Fruit fly (Drosophila melanogaster) whole organism, embryonic: ENCODE data around the gene TbCMF46.

Experiments used
- Atf-2 ChIP-seq: fragments of 200-800 bp; sonication (Bioruptor generic); optimal IDR thresholded peaks from 2 replicates; lab custom pipeline; 2016; ENCODE audit warnings: missing biosample characterization, missing genetic modification characterization
- BtbVII ChIP-seq: fragments of 200-800 bp; sonication (Bioruptor generic); optimal IDR thresholded peaks from 3 replicates; lab custom pipeline; 2017; ENCODE audit warnings: missing biosample characterization, mild to moderate bottlenecking, missing genetic modification characterization
- CG10274 ChIP-seq: fragments of 200-800 bp; sonication (Bioruptor generic); optimal IDR thresholded peaks from 3 replicates; lab custom pipeline; 2017; ENCODE audit warnings: missing biosample characterization, mild to moderate bottlenecking, missing genetic modification characterization
- CG10462 ChIP-seq: fragments of 200-800 bp; sonication (Bioruptor generic); optimal IDR thresholded peaks from 2 replicates; lab custom pipeline; 2016; ENCODE audit warnings: missing biosample characterization, missing genetic modification characterization
- CG14014 ChIP-seq: fragments of 200-800 bp; sonication (Bioruptor generic); IDR thresholded peaks from 2 replicates; pipeline ENCODE4 v1.3.6; 2022; ENCODE audit warnings: missing biosample characterization, missing genetic modification characterization
- CG14050 ChIP-seq: fragments of 200-800 bp; sonication (Bioruptor generic); IDR thresholded peaks from 3 replicates; pipeline ENCODE4 v1.3.6; 2022; ENCODE audit warnings: missing biosample characterization, missing genetic modification characterization
- CG14667 ChIP-seq: fragments of 200-800 bp; sonication (Bioruptor generic); IDR thresholded peaks from 2 replicates; pipeline ENCODE4 v1.3.6; 2022; ENCODE audit warnings: missing biosample characterization, missing genetic modification characterization
- CG17186 ChIP-seq: fragments of 200-800 bp; sonication (Bioruptor generic); optimal IDR thresholded peaks from 3 replicates; lab custom pipeline; 2017; ENCODE audit warnings: missing biosample characterization, missing genetic modification reagents, missing genetic modification characterization
- CG18011 ChIP-seq: fragments of 200-800 bp; sonication (Bioruptor generic); optimal IDR thresholded peaks from 2 replicates; lab custom pipeline; 2017; ENCODE audit warnings: missing biosample characterization, missing genetic modification characterization, mild to moderate bottlenecking, moderate library complexity, missing genotype
- CG32532 ChIP-seq: fragments of 200-800 bp; sonication (Bioruptor generic); IDR thresholded peaks from 2 replicates; pipeline ENCODE4 v1.3.6; 2022; ENCODE audit warnings: missing biosample characterization, missing genetic modification characterization
- CG32772 ChIP-seq: fragments of 200-800 bp; sonication (Bioruptor generic); IDR thresholded peaks from 2 replicates; pipeline ENCODE4 v1.3.6; 2022; ENCODE audit warnings: missing biosample characterization, missing genetic modification characterization
- CG3995 ChIP-seq: fragments of 200-800 bp; sonication (Bioruptor generic); optimal IDR thresholded peaks from 3 replicates; lab custom pipeline; 2016; ENCODE audit warnings: missing biosample characterization, missing genetic modification characterization
- CG6254 ChIP-seq: fragments of 200-800 bp; sonication (Bioruptor generic); optimal IDR thresholded peaks from 3 replicates; lab custom pipeline; 2017; ENCODE audit warnings: mild to moderate bottlenecking, missing biosample characterization, missing genetic modification reagents, missing genetic modification characterization
- CG6791 ChIP-seq: fragments of 200-800 bp; sonication (Bioruptor generic); IDR thresholded peaks from 3 replicates; pipeline ENCODE4 v1.3.6; 2022; ENCODE audit warnings: missing biosample characterization, missing genetic modification characterization; ENCODE audit not compliant: partially characterized antibody
- CG7271 ChIP-seq: fragments of 200-800 bp; sonication (Bioruptor generic); optimal IDR thresholded peaks from 2 replicates; lab custom pipeline; 2018; ENCODE audit warnings: missing biosample characterization, mild to moderate bottlenecking, missing genetic modification characterization, moderate library complexity
- CG7987 ChIP-seq: fragments of 200-800 bp; sonication (Bioruptor generic); optimal IDR thresholded peaks from 2 replicates; lab custom pipeline; 2018; ENCODE audit warnings: missing biosample characterization, mild to moderate bottlenecking, missing genetic modification characterization, moderate library complexity
- CG8765 ChIP-seq: fragments of 200-800 bp; sonication (Bioruptor generic); IDR thresholded peaks from 2 replicates; pipeline ENCODE4 v1.3.6; 2022; ENCODE audit warnings: missing biosample characterization, missing genetic modification characterization
- CG8944 ChIP-seq: fragments of 200-800 bp; sonication (Bioruptor generic); optimal IDR thresholded peaks from 3 replicates; lab custom pipeline; 2016; ENCODE audit warnings: missing biosample characterization, missing genetic modification characterization
- CG9437 ChIP-seq: fragments of 200-800 bp; sonication (Bioruptor generic); optimal IDR thresholded peaks from 2 replicates; lab custom pipeline; 2018; ENCODE audit warnings: missing biosample characterization, mild to moderate bottlenecking, missing genetic modification characterization
- CG9876 ChIP-seq: fragments of 200-800 bp; sonication (Bioruptor generic); optimal IDR thresholded peaks from 2 replicates; lab custom pipeline; 2016; ENCODE audit warnings: missing biosample characterization, missing genetic modification characterization
- Dbx ChIP-seq: fragments of 200-800 bp; sonication (Bioruptor generic); IDR thresholded peaks from 3 replicates; pipeline ENCODE4 v1.3.6; 2022; ENCODE audit warnings: missing biosample characterization, missing genetic modification characterization
- Dll ChIP-seq: fragments of 200-800 bp; sonication (Bioruptor generic); IDR thresholded peaks from 4 replicates; pipeline ENCODE4 v1.3.6; 2022; ENCODE audit warnings: missing biosample characterization, missing genetic modification characterization; ENCODE audit not compliant: partially characterized antibody
- H15 ChIP-seq: fragments of 200-800 bp; sonication (Bioruptor generic); IDR thresholded peaks from 3 replicates; pipeline ENCODE4 v1.3.6; 2022; ENCODE audit warnings: missing biosample characterization, missing genetic modification characterization
- HLH4C ChIP-seq: fragments of 200-800 bp; sonication (Bioruptor generic); IDR thresholded peaks from 3 replicates; pipeline ENCODE4 v1.3.6; 2022; ENCODE audit warnings: missing biosample characterization, missing genetic modification characterization; ENCODE audit not compliant: partially characterized antibody
- Jarid2 ChIP-seq: fragments of 200-800 bp; sonication (Bioruptor generic); optimal IDR thresholded peaks from 3 replicates; lab custom pipeline; 2017; ENCODE audit warnings: mild to moderate bottlenecking, missing biosample characterization, missing genetic modification reagents, missing genetic modification characterization
- Kr ChIP-seq: fragments of 200-800 bp; sonication (Bioruptor generic); optimal IDR thresholded peaks from 2 replicates; lab custom pipeline; 2017; ENCODE audit warnings: missing biosample characterization, mild to moderate bottlenecking, missing genetic modification characterization
- Myb ChIP-seq: fragments of 200-800 bp; sonication (Bioruptor generic); optimal IDR thresholded peaks from 2 replicates; lab custom pipeline; 2016; ENCODE audit warnings: missing biosample characterization, missing genetic modification characterization
- NC2α ChIP-seq: fragments of 200-800 bp; sonication (Bioruptor generic); optimal IDR thresholded peaks from 2 replicates; lab custom pipeline; 2016; ENCODE audit warnings: missing biosample characterization, missing genetic modification characterization
- Stat92E ChIP-seq, 3 experiments: fragments of >200 bp in 2 of 3; fragments of 200-800 bp in 1 of 3; sonication (Bioruptor generic) in 1 of 3; optimal IDR thresholded peaks; 2 replicates each; lab custom pipeline; 2017 to 2019; ENCODE audit warnings: missing biosample characterization in 3 of 3, missing genetic modification characterization in 3 of 3, mild to moderate bottlenecking in 1 of 3, moderate library complexity in 1 of 3
- Usf ChIP-seq: fragments of 200-800 bp; sonication (Bioruptor generic); optimal IDR thresholded peaks from 2 replicates; lab custom pipeline; 2017; ENCODE audit warnings: missing genotype, missing biosample characterization, missing genetic modification characterization
- bab2 ChIP-seq: fragments of 200-800 bp; sonication (Bioruptor generic); optimal IDR thresholded peaks from 2 replicates; lab custom pipeline; 2016; ENCODE audit warnings: missing biosample characterization, missing genetic modification characterization
- corto ChIP-seq: fragments of 200-800 bp; sonication (Bioruptor generic); optimal IDR thresholded peaks from 2 replicates; lab custom pipeline; 2016; ENCODE audit warnings: missing biosample characterization, mild to moderate bottlenecking, missing genetic modification characterization, moderate library complexity
- crp ChIP-seq, 2 experiments: fragments of 200-800 bp; sonication (Bioruptor generic); optimal IDR thresholded peaks; 2 replicates in 1 of 2; 3 replicates in 1 of 2; lab custom pipeline; 2017; ENCODE audit warnings: missing biosample characterization in 2 of 2, missing genetic modification characterization in 2 of 2, mild to moderate bottlenecking in 1 of 2, moderate library complexity in 1 of 2
- cwo ChIP-seq: fragments of 200-800 bp; sonication (Bioruptor generic); optimal IDR thresholded peaks from 3 replicates; lab custom pipeline; 2017; ENCODE audit warnings: missing biosample characterization, missing genetic modification characterization, mild to moderate bottlenecking, moderate library complexity, missing genetic modification reagents
- disco-r ChIP-seq: fragments of 200-800 bp; sonication (Bioruptor generic); optimal IDR thresholded peaks from 2 replicates; lab custom pipeline; 2016; ENCODE audit warnings: missing biosample characterization, missing genetic modification characterization
- dm ChIP-seq: fragments of 200-800 bp; sonication (Bioruptor generic); optimal IDR thresholded peaks from 3 replicates; lab custom pipeline; 2016; ENCODE audit warnings: missing biosample characterization, missing genetic modification characterization
- dysf ChIP-seq: fragments of 200-800 bp; sonication (Bioruptor generic); IDR thresholded peaks from 3 replicates; pipeline ENCODE4 v1.3.6; 2022; ENCODE audit warnings: missing biosample characterization, missing genetic modification characterization
- emc ChIP-seq: fragments of 200-800 bp; sonication (Bioruptor generic); optimal IDR thresholded peaks from 2 replicates; lab custom pipeline; 2016; ENCODE audit warnings: missing biosample characterization, missing genetic modification characterization
- esg ChIP-seq: fragments of 200-800 bp; sonication (Bioruptor generic); conservative IDR thresholded peaks from 2 replicates; pipeline ENCODE4 v1.3.6; 2022; ENCODE audit warnings: missing biosample characterization, missing genetic modification characterization
- ftz-f1 ChIP-seq: fragments of 200-800 bp; sonication (Bioruptor generic); optimal IDR thresholded peaks from 2 replicates; lab custom pipeline; 2016; ENCODE audit warnings: missing biosample characterization, missing genetic modification characterization
- gro ChIP-seq: fragments of 200-800 bp; sonication (Bioruptor generic); optimal IDR thresholded peaks from 2 replicates; lab custom pipeline; 2016; ENCODE audit warnings: missing biosample characterization, missing genetic modification characterization
- knrl ChIP-seq: fragments of 200-800 bp; sonication (Bioruptor generic); IDR thresholded peaks from 3 replicates; pipeline ENCODE4 v1.3.6; 2022; ENCODE audit warnings: missing biosample characterization, missing genetic modification characterization; ENCODE audit not compliant: partially characterized antibody
- nerfin-2 ChIP-seq: fragments of 200-800 bp; sonication (Bioruptor generic); IDR thresholded peaks from 2 replicates; pipeline ENCODE4 v1.3.6; 2022; ENCODE audit warnings: missing biosample characterization, missing genetic modification characterization; ENCODE audit not compliant: partially characterized antibody
- onecut ChIP-seq: fragments of 200-800 bp; sonication (Bioruptor generic); IDR thresholded peaks from 2 replicates; pipeline ENCODE4 v1.3.6; 2022; ENCODE audit warnings: missing biosample characterization, missing genetic modification characterization
- pzg ChIP-seq: fragments of 200-800 bp; sonication (Bioruptor generic); optimal IDR thresholded peaks from 3 replicates; lab custom pipeline; 2018; ENCODE audit warnings: missing biosample characterization, mild to moderate bottlenecking, missing genetic modification characterization, moderate library complexity
- sd ChIP-seq: fragments of 200-800 bp; sonication (Bioruptor generic); optimal IDR thresholded peaks from 3 replicates; lab custom pipeline; 2018; ENCODE audit warnings: missing biosample characterization, mild to moderate bottlenecking, missing genetic modification characterization, moderate library complexity
- sens-2 ChIP-seq: fragments of 200-800 bp; sonication (Bioruptor generic); IDR thresholded peaks from 2 replicates; pipeline ENCODE4 v1.3.6; 2022; ENCODE audit warnings: missing biosample characterization, missing genetic modification characterization
- sima ChIP-seq: fragments of 200-800 bp; sonication (Bioruptor generic); optimal IDR thresholded peaks from 2 replicates; lab custom pipeline; 2016; ENCODE audit warnings: missing biosample characterization, missing genetic modification characterization
- stwl ChIP-seq: fragments of 200-800 bp; sonication (Bioruptor generic); optimal IDR thresholded peaks from 3 replicates; lab custom pipeline; 2018; ENCODE audit warnings: missing biosample characterization, mild to moderate bottlenecking, missing genetic modification characterization, moderate library complexity
- tin ChIP-seq: fragments of 200-800 bp; sonication (Bioruptor generic); optimal IDR thresholded peaks from 3 replicates; lab custom pipeline; 2016; ENCODE audit warnings: missing biosample characterization, missing genetic modification characterization

TbCMF46 gene

dm6 chr2L:9921401-9921800, 3.3 kb downstream of the TbCMF46 start, which contains the start of gene CG4592 (continued):
- TF ChIP-seq Dbx (GFP tag; lab: Robert Waterston, UW) (peak; percentile 66; the same call in 2 of the 3 replicates), gro (GFP tag; lab: Kevin White, UChicago) (peak; percentile 67), CG8765 (GFP tag; lab: Robert Waterston, UW) (no peak), corto (no peak), disco-r (GFP tag; lab: Kevin White, UChicago) (no peak), CG6791 (GFP tag; lab: Robert Waterston, UW) (no peak), Usf (peak; percentile 22), CG10462 (GFP tag; lab: Kevin White, UChicago) (no peak), sens-2 (GFP tag; lab: Robert Waterston, UW) (no peak), dysf (GFP tag; lab: Robert Waterston, UW) (peak; percentile 74), Stat92E (GFP tag; optimal IDR thresholded peaks at IDR 0.05; lab: Kevin White, UChicago) (no peak), knrl (no peak), CG14667 (GFP tag; lab: Robert Waterston, UW) (no peak), NC2α (GFP tag; lab: Kevin White, UChicago) (no peak), CG8944 (GFP tag; lab: Kevin White, UChicago) (no peak), CG32772 (GFP tag; lab: Robert Waterston, UW) (0 out of 2 replicates have a peak, but pooled peaks have one; percentile 22), CG7271 (tag; lab: Kevin White, UChicago) (no peak), Kr (GFP tag; lab: Kevin White, UChicago) (no peak), onecut (GFP tag; lab: Robert Waterston, UW) (peak; percentile 63), CG32532 (GFP tag; lab: Robert Waterston, UW) (peak; percentile 66), CG9437 (GFP tag; lab: Kevin White, UChicago) (peak; percentile 41), Dll (no peak), esg (GFP tag; lab: Robert Waterston, UW) (no peak), dm (GFP tag; lab: Kevin White, UChicago) (no peak), Myb (GFP tag; lab: Kevin White, UChicago) (peak; percentile 15), HLH4C (GFP tag; lab: Robert Waterston, UW) (no peak), H15 (no peak), Atf-2 (GFP tag; lab: Kevin White, UChicago) (no peak), BtbVII (peak; percentile 36), CG14014 (GFP tag; lab: Robert Waterston, UW) (peak; percentile 67; the same call in 1 of the 2 replicates), sd (tag; lab: Kevin White, UChicago) (no peak), ftz-f1 (GFP tag; lab: Kevin White, UChicago) (peak; percentile 23), bab2 (GFP tag; lab: Kevin White, UChicago) (peak; percentile 22), CG17186 (GFP tag; lab: Kevin White, UChicago) (no peak), pzg (peak; percentile 35), crp (GFP tag; optimal IDR thresholded peaks at IDR 0.05; lab: Kevin White, UChicago) (peak; percentile 69 to 92), Jarid2 (GFP tag; lab: Kevin White, UChicago) (no peak), CG3995 (GFP tag; lab: Kevin White, UChicago) (no peak), CG6254 (GFP tag; lab: Kevin White, UChicago) (peak; percentile 5), CG7987 (GFP tag; lab: Kevin White, UChicago) (peak; percentile 78), CG18011 (GFP tag; lab: Kevin White, UChicago) (peak; percentile 26), cwo (GFP tag; lab: Kevin White, UChicago) (peak; percentile 14), CG10274 (GFP tag; lab: Kevin White, UChicago) (no peak), sima (GFP tag; lab: Kevin White, UChicago) (no peak), CG9876 (no peak), stwl (no peak), nerfin-2 (GFP tag; lab: Robert Waterston, UW) (no peak), CG14050 (GFP tag; lab: Robert Waterston, UW) (0 out of 3 replicates have a peak, but pooled peaks have one; percentile 32), emc (GFP tag; lab: Kevin White, UChicago) (no peak), tin (GFP tag; lab: Kevin White, UChicago) (peak; percentile 57)
